Worm (Caenorhabditis elegans) whole organism, L2 larva: ENCODE results near the gene srw-26.

ENCODE experiments used
- F13H6.1 ChIP-seq: sonication (generic microtip); optimal IDR thresholded peaks from 2 replicates; lab custom pipeline; 2016; ENCODE audit warnings: missing genetic modification characterization, missing compliant biosample characterization
- R02D3.7 ChIP-seq: fragments of 150-350 bp; optimal IDR thresholded peaks from 2 replicates; lab custom pipeline; 2014; ENCODE audit warnings: missing biosample characterization, missing genetic modification characterization
- ZK546.5 ChIP-seq: sonication (generic microtip); optimal IDR thresholded peaks from 2 replicates; lab custom pipeline; 2017; ENCODE audit warnings: missing biosample characterization, missing genetic modification characterization
- alr-1 ChIP-seq: fragments of 150-350 bp; optimal IDR thresholded peaks from 2 replicates; lab custom pipeline; 2014; ENCODE audit warnings: missing biosample characterization, missing genetic modification characterization
- blmp-1 ChIP-seq: sonication (generic microtip); optimal IDR thresholded peaks from 2 replicates; lab custom pipeline; 2017; ENCODE audit warnings: missing genetic modification characterization, mild to moderate bottlenecking, missing compliant biosample characterization, antibody characterized with exemption, moderate library complexity; ENCODE audit not compliant: insufficient read depth
- fos-1 ChIP-seq: fragments of 150-350 bp; optimal IDR thresholded peaks from 2 replicates; lab custom pipeline; 2014; ENCODE audit warnings: missing biosample characterization, missing genetic modification characterization
- lin-39 ChIP-seq: fragments of 150-350 bp; optimal IDR thresholded peaks from 2 replicates; lab custom pipeline; 2014; ENCODE audit warnings: missing biosample characterization, missing genetic modification reagents, missing genetic modification characterization
- mdl-1 ChIP-seq, 2 experiments: fragments of 150-350 bp in 1 of 2; sonication (generic microtip) in 1 of 2; optimal IDR thresholded peaks; 2 replicates each; lab custom pipeline; 2017; ENCODE audit warnings: missing biosample characterization in 2 of 2, missing genetic modification characterization in 2 of 2
- nhr-11 ChIP-seq: fragments of 150-350 bp; optimal IDR thresholded peaks from 2 replicates; lab custom pipeline; 2014; ENCODE audit warnings: missing biosample characterization, missing genetic modification characterization
- nhr-21 ChIP-seq: fragments of 150-350 bp; optimal IDR thresholded peaks from 2 replicates; lab custom pipeline; 2014; ENCODE audit warnings: missing biosample characterization, missing genetic modification characterization
- nhr-77 ChIP-seq: fragments of 150-350 bp; optimal IDR thresholded peaks from 2 replicates; lab custom pipeline; 2014; ENCODE audit warnings: missing biosample characterization, missing genetic modification characterization
- unc-62 ChIP-seq: fragments of 150-350 bp; optimal IDR thresholded peaks from 2 replicates; lab custom pipeline; 2014; ENCODE audit warnings: missing biosample characterization, missing genetic modification reagents, missing genetic modification characterization
- ztf-11 ChIP-seq: sonication (generic microtip); optimal IDR thresholded peaks from 2 replicates; lab custom pipeline; 2017; ENCODE audit warnings: missing biosample characterization, missing genetic modification characterization

ce11 chrV:15890115-15890514, 42.2 kb downstream of the srw-26 start:
- no peak for TF ChIP-seq lin-39 (tag; lab: Kevin White, UChicago)
- no peak for TF ChIP-seq nhr-11 (tag; lab: Kevin White, UChicago)
- no peak for TF ChIP-seq unc-62 (GFP tag; lab: Kevin White, UChicago)
- no peak for TF ChIP-seq R02D3.7
- no peak for TF ChIP-seq blmp-1 (tag; lab: Kevin White, UChicago)
- TF ChIP-seq ZK546.5 (tag; lab: Kevin White, UChicago) = no peak
- TF ChIP-seq mdl-1 (tag; optimal IDR thresholded peaks at IDR 0.05; lab: Kevin White, UChicago) = no peak
- peak; percentile 88 for TF ChIP-seq fos-1 (tag; lab: Kevin White, UChicago)
- no peak for TF ChIP-seq F13H6.1 (tag; lab: Kevin White, UChicago)
- TF ChIP-seq alr-1 = no peak
- no peak for TF ChIP-seq nhr-77
- TF ChIP-seq nhr-21 (tag; lab: Kevin White, UChicago) = no peak
- no peak for TF ChIP-seq ztf-11 (tag; lab: Kevin White, UChicago)
